Fruit fly (Drosophila melanogaster) whole organism, embryonic: ENCODE data around the gene BTBD9.

Experiments
- Atf-2 ChIP-seq: fragments of 200-800 bp; sonication (Bioruptor generic); optimal IDR thresholded peaks from 2 replicates; lab custom pipeline; 2016; ENCODE audit warnings: missing biosample characterization, missing genetic modification characterization
- Blimp-1 ChIP-seq: fragments of 200-800 bp; sonication (Bioruptor generic); optimal IDR thresholded peaks from 3 replicates; lab custom pipeline; 2018; ENCODE audit warnings: missing biosample characterization, missing genetic modification characterization, mild to moderate bottlenecking, moderate library complexity, missing genetic modification reagents
- BtbVII ChIP-seq: fragments of 200-800 bp; sonication (Bioruptor generic); optimal IDR thresholded peaks from 3 replicates; lab custom pipeline; 2017; ENCODE audit warnings: missing biosample characterization, mild to moderate bottlenecking, missing genetic modification characterization
- CG11504 ChIP-seq: fragments of 200-800 bp; sonication (Bioruptor generic); optimal IDR thresholded peaks from 3 replicates; lab custom pipeline; 2019; ENCODE audit warnings: missing biosample characterization, mild to moderate bottlenecking, missing genetic modification characterization, moderate library complexity
- CG12104 ChIP-seq: fragments of 200-800 bp; sonication (Bioruptor generic); optimal IDR thresholded peaks from 3 replicates; lab custom pipeline; 2016; ENCODE audit warnings: missing biosample characterization, missing genetic modification characterization
- CG14667 ChIP-seq: fragments of 200-800 bp; sonication (Bioruptor generic); IDR thresholded peaks from 2 replicates; pipeline ENCODE4 v1.3.6; 2022; ENCODE audit warnings: missing biosample characterization, missing genetic modification characterization
- CG1603 ChIP-seq: fragments of 200-800 bp; sonication (Bioruptor generic); optimal IDR thresholded peaks from 2 replicates; lab custom pipeline; 2019; ENCODE audit warnings: missing biosample characterization, mild to moderate bottlenecking, missing genetic modification characterization, moderate library complexity
- CG1647 ChIP-seq: fragments of 200-800 bp; sonication (Bioruptor generic); optimal IDR thresholded peaks from 3 replicates; lab custom pipeline; 2016; ENCODE audit warnings: missing biosample characterization, missing genetic modification characterization
- CG1832 ChIP-seq: fragments of 200-800 bp; sonication (Bioruptor generic); optimal IDR thresholded peaks from 2 replicates; lab custom pipeline; 2017; ENCODE audit warnings: missing biosample characterization, mild to moderate bottlenecking, missing genetic modification characterization, inconsistent platforms
- CG18599 ChIP-seq: fragments of 200-800 bp; sonication (Bioruptor generic); optimal IDR thresholded peaks from 3 replicates; lab custom pipeline; 2017; ENCODE audit warnings: missing biosample characterization, missing genetic modification characterization, mild to moderate bottlenecking, moderate library complexity, missing genetic modification reagents
- CG3163 ChIP-seq: fragments of 200-800 bp; sonication (Bioruptor generic); optimal IDR thresholded peaks from 3 replicates; lab custom pipeline; 2016; ENCODE audit warnings: missing biosample characterization, missing genetic modification characterization
- CG32772 ChIP-seq: fragments of 200-800 bp; sonication (Bioruptor generic); IDR thresholded peaks from 2 replicates; pipeline ENCODE4 v1.3.6; 2022; ENCODE audit warnings: missing biosample characterization, missing genetic modification characterization
- CG33213 ChIP-seq: fragments of 200-800 bp; sonication (Bioruptor generic); optimal IDR thresholded peaks from 3 replicates; lab custom pipeline; 2016; ENCODE audit warnings: missing biosample characterization, missing genetic modification characterization
- CG3847 ChIP-seq: fragments of 200-800 bp; sonication (Bioruptor generic); IDR thresholded peaks from 2 replicates; pipeline ENCODE4 v1.3.6; 2022; ENCODE audit warnings: missing biosample characterization, missing genetic modification characterization
- CG3995 ChIP-seq: fragments of 200-800 bp; sonication (Bioruptor generic); optimal IDR thresholded peaks from 3 replicates; lab custom pipeline; 2016; ENCODE audit warnings: missing biosample characterization, missing genetic modification characterization
- CG4854 ChIP-seq: fragments of 200-800 bp; sonication (Bioruptor generic); optimal IDR thresholded peaks from 2 replicates; lab custom pipeline; 2016; ENCODE audit warnings: missing biosample characterization, missing genetic modification characterization, inconsistent platforms
- CG7271 ChIP-seq: fragments of 200-800 bp; sonication (Bioruptor generic); optimal IDR thresholded peaks from 2 replicates; lab custom pipeline; 2018; ENCODE audit warnings: missing biosample characterization, mild to moderate bottlenecking, missing genetic modification characterization, moderate library complexity
- CG7786 ChIP-seq: fragments of 200-800 bp; sonication (Bioruptor generic); optimal IDR thresholded peaks from 2 replicates; lab custom pipeline; 2016; ENCODE audit warnings: missing biosample characterization, missing genetic modification characterization
- CG8281 ChIP-seq: fragments of 200-800 bp; sonication (Bioruptor generic); optimal IDR thresholded peaks from 2 replicates; lab custom pipeline; 2018; ENCODE audit warnings: missing biosample characterization, mild to moderate bottlenecking, missing genetic modification characterization, moderate library complexity
- CG8290 ChIP-seq, 3 experiments: fragments of 200-800 bp; sonication (Bioruptor generic); optimal IDR thresholded peaks; 2 replicates each; lab custom pipeline; 2016 to 2019; ENCODE audit warnings: missing biosample characterization in 3 of 3, missing genetic modification characterization in 3 of 3, mild to moderate bottlenecking in 2 of 3, moderate library complexity in 1 of 3
- CG9437 ChIP-seq: fragments of 200-800 bp; sonication (Bioruptor generic); optimal IDR thresholded peaks from 2 replicates; lab custom pipeline; 2018; ENCODE audit warnings: missing biosample characterization, mild to moderate bottlenecking, missing genetic modification characterization
- HmgZ ChIP-seq: fragments of 200-800 bp; sonication (Bioruptor generic); optimal IDR thresholded peaks from 2 replicates; lab custom pipeline; 2018; ENCODE audit warnings: missing biosample characterization, mild to moderate bottlenecking, missing genetic modification characterization
- Hr3 ChIP-seq: fragments of 200-800 bp; sonication (Bioruptor generic); optimal IDR thresholded peaks from 3 replicates; lab custom pipeline; 2016; ENCODE audit warnings: missing biosample characterization, missing genetic modification characterization
- Nf-YB ChIP-seq: fragments of 200-800 bp; sonication (Bioruptor generic); optimal IDR thresholded peaks from 3 replicates; lab custom pipeline; 2019; ENCODE audit warnings: missing biosample characterization, mild to moderate bottlenecking, missing genetic modification characterization, moderate library complexity
- Oli ChIP-seq: fragments of 200-800 bp; sonication (Bioruptor generic); optimal IDR thresholded peaks from 2 replicates; lab custom pipeline; 2018; ENCODE audit warnings: missing biosample characterization, mild to moderate bottlenecking, missing genetic modification characterization, moderate library complexity
- PHDP ChIP-seq: fragments of 200-800 bp; sonication (Bioruptor generic); optimal IDR thresholded peaks from 3 replicates; lab custom pipeline; 2018; ENCODE audit warnings: missing biosample characterization, mild to moderate bottlenecking, missing genetic modification characterization, moderate library complexity
- Rfx ChIP-seq: fragments of 200-800 bp; sonication (Bioruptor generic); IDR thresholded peaks from 2 replicates; pipeline ENCODE4 v1.3.6; 2022; ENCODE audit warnings: missing biosample characterization, missing genetic modification characterization
- Rx ChIP-seq: fragments of 200-800 bp; sonication (Bioruptor generic); IDR thresholded peaks from 2 replicates; pipeline ENCODE4 v1.3.6; 2022; ENCODE audit warnings: missing biosample characterization, missing genetic modification characterization
- Scr ChIP-seq: fragments of 200-800 bp; sonication (Bioruptor generic); IDR thresholded peaks from 2 replicates; pipeline ENCODE4 v1.3.6; 2022; ENCODE audit warnings: missing biosample characterization, missing genetic modification characterization; ENCODE audit not compliant: partially characterized antibody
- abd-A ChIP-seq: fragments of 200-800 bp; sonication (Bioruptor generic); optimal IDR thresholded peaks from 3 replicates; lab custom pipeline; 2019; ENCODE audit warnings: missing biosample characterization, mild to moderate bottlenecking, missing genetic modification characterization, moderate library complexity
- amos ChIP-seq: fragments of 200-800 bp; sonication (Bioruptor generic); IDR thresholded peaks from 2 replicates; pipeline ENCODE4 v1.3.6; 2022; ENCODE audit warnings: missing biosample characterization, missing genetic modification characterization; ENCODE audit not compliant: partially characterized antibody
- aop ChIP-seq: fragments of 200-800 bp; sonication (Bioruptor generic); IDR thresholded peaks from 2 replicates; pipeline ENCODE4 v1.3.6; 2022; ENCODE audit warnings: missing biosample characterization, missing genetic modification characterization
- bcd ChIP-seq: fragments of 200-800 bp; sonication (Bioruptor generic); optimal IDR thresholded peaks from 2 replicates; lab custom pipeline; 2017; ENCODE audit warnings: missing biosample characterization, mild to moderate bottlenecking, missing genetic modification characterization
- cg ChIP-seq: fragments of 200-800 bp; sonication (Bioruptor generic); optimal IDR thresholded peaks from 3 replicates; lab custom pipeline; 2019; ENCODE audit warnings: missing biosample characterization, mild to moderate bottlenecking, missing genetic modification characterization, moderate library complexity
- dmrt11E ChIP-seq: fragments of 200-800 bp; sonication (Bioruptor generic); optimal IDR thresholded peaks from 3 replicates; lab custom pipeline; 2018; ENCODE audit warnings: missing biosample characterization, mild to moderate bottlenecking, missing genetic modification characterization, moderate library complexity
- gem ChIP-seq: fragments of 200-800 bp; sonication (Bioruptor generic); optimal IDR thresholded peaks from 2 replicates; lab custom pipeline; 2019; ENCODE audit warnings: missing biosample characterization, mild to moderate bottlenecking, missing genetic modification characterization, moderate library complexity
- kni ChIP-seq: fragments of 200-800 bp; sonication (Bioruptor generic); optimal IDR thresholded peaks from 3 replicates; lab custom pipeline; 2017; ENCODE audit warnings: mild to moderate bottlenecking, missing biosample characterization, missing genetic modification reagents, missing genetic modification characterization
- lbe ChIP-seq: fragments of 200-800 bp; sonication (Bioruptor generic); optimal IDR thresholded peaks from 2 replicates; lab custom pipeline; 2016; ENCODE audit warnings: missing biosample characterization, mild to moderate bottlenecking, missing genetic modification characterization
- oc ChIP-seq: fragments of 200-800 bp; sonication (Bioruptor generic); optimal IDR thresholded peaks from 2 replicates; lab custom pipeline; 2018; ENCODE audit warnings: missing biosample characterization, mild to moderate bottlenecking, missing genetic modification characterization, moderate library complexity
- pb ChIP-seq: fragments of 200-800 bp; sonication (Bioruptor generic); optimal IDR thresholded peaks from 3 replicates; lab custom pipeline; 2016; ENCODE audit warnings: missing biosample characterization, missing genetic modification characterization
- pfk ChIP-seq: fragments of 200-800 bp; sonication (Bioruptor generic); optimal IDR thresholded peaks from 2 replicates; lab custom pipeline; 2018; ENCODE audit warnings: missing biosample characterization, mild to moderate bottlenecking, missing genetic modification characterization, moderate library complexity
- pho ChIP-seq: fragments of 200-800 bp; sonication (Bioruptor generic); optimal IDR thresholded peaks from 2 replicates; lab custom pipeline; 2016; ENCODE audit warnings: missing biosample characterization, missing genetic modification characterization
- phol ChIP-seq: fragments of 200-800 bp; sonication (Bioruptor generic); optimal IDR thresholded peaks from 3 replicates; lab custom pipeline; 2018; ENCODE audit warnings: missing biosample characterization, mild to moderate bottlenecking, missing genetic modification characterization, moderate library complexity
- psq ChIP-seq: fragments of 200-800 bp; sonication (Bioruptor generic); optimal IDR thresholded peaks from 2 replicates; lab custom pipeline; 2017; ENCODE audit warnings: missing biosample characterization, missing genetic modification characterization
- salm ChIP-seq: fragments of 200-800 bp; sonication (Bioruptor generic); optimal IDR thresholded peaks from 2 replicates; lab custom pipeline; 2018; ENCODE audit warnings: missing biosample characterization, mild to moderate bottlenecking, missing genetic modification characterization
- sima ChIP-seq: fragments of 200-800 bp; sonication (Bioruptor generic); optimal IDR thresholded peaks from 2 replicates; lab custom pipeline; 2016; ENCODE audit warnings: missing biosample characterization, missing genetic modification characterization
- slp2 ChIP-seq: fragments of 200-800 bp; sonication (Bioruptor generic); optimal IDR thresholded peaks from 2 replicates; lab custom pipeline; 2016; ENCODE audit warnings: missing biosample characterization, missing genetic modification characterization

Gene BTBD9

DNA sequence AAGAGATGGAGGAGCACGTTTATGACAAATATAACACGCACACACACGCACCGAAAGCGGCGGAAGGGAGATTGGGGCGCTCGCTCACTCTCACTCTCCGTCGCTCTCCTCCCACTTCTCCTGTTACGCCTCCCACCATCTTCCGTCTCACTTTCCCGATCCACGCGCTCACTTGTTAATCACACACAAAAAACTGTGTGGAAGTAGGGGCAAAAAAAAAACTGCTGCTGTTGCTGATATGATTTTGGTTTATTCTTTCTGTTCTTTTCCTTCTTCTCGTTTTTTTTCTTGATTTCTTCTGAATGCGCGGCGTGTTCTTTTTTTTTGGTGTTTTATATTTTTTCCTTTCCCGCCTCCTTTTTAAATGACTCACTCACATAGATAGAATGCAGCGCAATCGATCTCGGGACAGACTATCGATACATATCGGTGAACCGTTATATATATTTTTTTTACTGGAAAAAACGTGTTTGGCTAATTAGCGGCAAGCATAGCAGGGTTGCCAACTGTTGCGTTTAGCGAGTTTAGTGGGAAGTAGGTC is 37.4 kb downstream of the BTBD9 start (continued):
- TF ChIP-seq CG1832 (peak; percentile 77), Blimp-1 (GFP tag; lab: Kevin White, UChicago) (peak; percentile 95), psq (GFP tag; lab: Kevin White, UChicago) (peak; percentile 83), kni (GFP tag; lab: Kevin White, UChicago) (peak; percentile 64), CG1603 (tag; lab: Kevin White, UChicago) (peak; percentile 6), amos (GFP tag; lab: Robert Waterston, UW) (peak; percentile 59)
- TF ChIP-seq, all 482 proteins: peak for 74

DNA sequence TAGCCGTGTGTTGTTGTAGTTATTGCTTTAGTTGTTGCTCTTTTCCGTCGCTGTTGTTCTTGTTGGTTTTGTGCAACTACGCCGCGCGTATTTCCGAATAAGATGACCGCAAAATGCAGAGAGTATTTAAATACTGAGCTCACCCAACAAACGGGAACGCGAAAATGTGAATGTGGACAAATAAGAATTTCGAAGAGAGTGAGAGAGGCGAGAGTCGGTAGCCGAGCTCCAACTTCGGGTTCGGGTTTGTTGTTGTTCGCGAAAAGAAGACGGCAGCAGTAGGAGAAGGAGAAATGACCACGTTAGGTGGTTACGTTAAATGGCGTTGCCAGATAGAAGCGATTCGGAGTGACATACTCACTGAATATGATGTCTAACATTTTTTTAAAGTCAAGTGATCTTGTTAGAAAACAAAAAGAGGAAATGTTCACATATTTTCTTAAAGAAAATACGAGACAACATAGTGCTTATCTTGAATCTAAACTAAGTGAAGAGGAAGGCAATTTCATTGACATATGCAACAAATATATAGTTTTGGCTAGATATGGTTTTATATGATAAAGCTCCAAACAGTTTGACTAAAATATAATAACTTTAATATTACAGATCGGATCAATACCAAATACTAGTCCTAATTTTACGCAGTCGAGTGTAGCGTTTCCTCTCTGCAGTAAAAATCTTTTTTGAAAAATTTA is 38.5 kb downstream of the BTBD9 start:
- no peak for TF ChIP-seq sima (GFP tag; lab: Kevin White, UChicago)
- peak; percentile 25 for TF ChIP-seq CG3163 (GFP tag; lab: Kevin White, UChicago)
- peak; percentile 6 for TF ChIP-seq phol (tag; lab: Kevin White, UChicago)
- no peak for TF ChIP-seq CG8281 (tag; lab: Kevin White, UChicago)
- TF ChIP-seq CG14667, result no peak
- TF ChIP-seq CG4854, result no peak
- TF ChIP-seq Oli, result no peak
- no peak for TF ChIP-seq Hr3 (GFP tag; lab: Kevin White, UChicago)
- 0 out of 2 replicates have a peak, but pooled peaks have one; percentile 10 for TF ChIP-seq Scr
- TF ChIP-seq Rx, result no peak
- no peak for TF ChIP-seq CG32772 (GFP tag; lab: Robert Waterston, UW)
- TF ChIP-seq pfk (GFP tag; lab: Kevin White, UChicago), result no peak
- TF ChIP-seq lbe, result peak; percentile 0
- TF ChIP-seq CG33213, result no peak
- no peak for TF ChIP-seq HmgZ (tag; lab: Kevin White, UChicago)
- TF ChIP-seq CG7271, result no peak
- peak; percentile 8 for TF ChIP-seq CG11504
- no peak for TF ChIP-seq BtbVII (GFP tag; lab: Kevin White, UChicago)
- no peak for TF ChIP-seq abd-A (tag; lab: Kevin White, UChicago)
- TF ChIP-seq cg (GFP tag; lab: Kevin White, UChicago), result no peak
- TF ChIP-seq pb (GFP tag; lab: Kevin White, UChicago), result no peak
- no peak for TF ChIP-seq dmrt11E
- TF ChIP-seq CG8290 (GFP tag; optimal IDR thresholded peaks at IDR 0.05; lab: Kevin White, UChicago), result no peak
- TF ChIP-seq CG8290 (tag; optimal IDR thresholded peaks at IDR 0.05; lab: Kevin White, UChicago), result peak in 1 of 2 experiments; percentile 26
- no peak for TF ChIP-seq CG12104
- TF ChIP-seq Rfx (GFP tag; lab: Robert Waterston, UW), result no peak
- TF ChIP-seq CG18599 (GFP tag; lab: Kevin White, UChicago), result peak; percentile 33
- no peak for TF ChIP-seq CG3847
- no peak for TF ChIP-seq bcd (GFP tag; lab: Kevin White, UChicago)
- no peak for TF ChIP-seq salm (tag; lab: Kevin White, UChicago)
- TF ChIP-seq slp2 (GFP tag; lab: Kevin White, UChicago), result no peak
- TF ChIP-seq CG1647 (GFP tag; lab: Kevin White, UChicago), result no peak
- no peak for TF ChIP-seq pho (GFP tag; lab: Kevin White, UChicago)
- TF ChIP-seq CG7786 (GFP tag; lab: Kevin White, UChicago), result no peak
- TF ChIP-seq oc (tag; lab: Kevin White, UChicago), result no peak
- TF ChIP-seq Nf-YB, result no peak
- no peak for TF ChIP-seq PHDP (tag; lab: Kevin White, UChicago)
- no peak for TF ChIP-seq Atf-2
- TF ChIP-seq aop (GFP tag; lab: Robert Waterston, UW), result no peak
- TF ChIP-seq CG9437 (GFP tag; lab: Kevin White, UChicago), result peak; percentile 98
- TF ChIP-seq gem, result peak; percentile 8
- TF ChIP-seq CG3995 (GFP tag; lab: Kevin White, UChicago), result no peak
